Worm (Caenorhabditis elegans) whole organism, dauer: ENCODE data around the gene zip-5.

Source experiments
- unc-62 ChIP-seq: sonication (generic microtip); optimal IDR thresholded peaks from 2 replicates; lab custom pipeline; 2017; ENCODE audit warnings: missing biosample characterization, missing genetic modification reagents, missing genetic modification characterization

zip-5 gene

DNA sequence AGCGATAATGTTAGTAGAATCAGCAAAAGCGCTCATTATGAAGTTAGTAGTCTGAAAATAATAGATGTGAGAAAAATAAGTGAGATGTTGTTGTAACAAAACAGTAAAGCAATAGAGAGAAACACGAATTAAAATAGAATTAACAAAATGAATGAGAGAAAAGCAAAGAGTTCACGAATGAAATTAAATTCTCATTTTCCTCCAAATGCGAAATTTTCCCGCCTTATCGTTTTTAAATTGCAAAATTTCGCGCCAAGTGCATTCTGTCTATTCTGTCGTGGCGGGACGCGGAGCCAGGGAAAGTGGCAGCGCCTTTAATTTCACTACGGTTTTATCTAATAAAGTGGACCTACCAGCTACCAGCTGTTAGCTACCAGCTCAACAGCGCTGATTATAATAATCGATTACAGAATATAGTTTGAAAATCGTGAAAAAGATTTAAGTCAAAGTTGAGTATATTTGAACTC is 47.9 kb downstream of the zip-5 start, which contains the start of gene nasp-2:
nasp-2 (minus strand) TSS at position 51 of the 467 bp plus-strand sequence.
- TF ChIP-seq unc-62 = no peak

ce11 chrV:13313045-13313623 is 48.8 kb downstream of the zip-5 start, which contains the start of gene C50B6.3:
Gene C50B6.3, plus strand, starts transcription at chrV:13313573.
- TF ChIP-seq unc-62 = no peak

DNA sequence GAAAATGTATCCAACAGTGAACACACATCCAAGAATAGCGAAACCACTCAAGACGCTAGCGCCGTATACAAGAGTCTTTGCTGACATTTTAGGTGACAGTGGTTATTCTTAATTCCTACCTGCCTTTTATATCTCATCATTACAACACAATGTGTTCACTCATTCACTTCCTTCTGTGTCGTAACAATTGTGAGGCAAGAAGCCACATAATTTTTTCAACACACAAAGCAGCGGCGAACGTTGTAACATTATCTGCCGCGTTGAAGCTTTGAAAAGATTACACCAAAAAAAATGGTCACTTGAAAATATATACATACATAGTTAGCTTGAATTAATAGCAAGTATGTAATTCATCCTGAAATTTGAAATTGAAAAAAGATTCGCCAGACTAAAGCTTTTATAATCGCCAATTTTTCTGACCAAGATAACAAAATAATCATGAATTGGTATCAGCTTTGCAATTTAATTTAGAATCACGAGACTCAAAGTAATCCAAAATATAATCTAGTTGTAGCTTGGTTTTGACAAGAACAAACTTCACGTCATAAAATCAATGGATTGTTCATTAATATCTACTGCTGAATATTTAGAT is 53.7 kb downstream of the zip-5 start, which contains the start of the genes col-161 and srh-18:
col-161 (minus strand) TSS at position 101 of the 592 bp plus-strand sequence.
srh-18 (plus strand) TSS at position 542 of the 592 bp plus-strand sequence.
- TF ChIP-seq unc-62 = no peak
